Fruit fly (Drosophila melanogaster): ENCODE results near the gene S6k.

Gene S6k

DNA sequence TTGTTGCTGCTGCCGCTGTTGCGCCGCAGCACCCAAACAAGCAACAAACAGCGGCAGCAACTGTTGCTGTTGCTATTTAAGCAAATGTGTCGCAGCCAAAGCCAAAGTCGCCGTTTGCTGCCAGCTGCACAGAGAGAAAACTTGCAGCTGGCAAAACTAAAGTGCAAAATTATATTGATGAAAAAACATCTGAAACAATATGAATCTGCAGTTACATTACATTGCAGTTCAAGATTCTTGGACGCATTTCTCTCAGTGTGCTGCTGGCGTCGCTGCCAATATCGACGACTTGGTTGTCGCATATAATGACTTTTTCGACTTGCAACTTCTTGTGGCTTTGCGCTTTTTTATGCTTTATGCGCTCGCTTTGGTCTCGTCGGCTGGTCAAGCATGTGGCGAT lies 23.5 kb upstream of the S6k start (continued):
- TF ChIP-seq CG31441 (GFP tag; IDR thresholded peaks at IDR 0.05) (no peak), hbn (GFP tag; IDR thresholded peaks at IDR 0.05; ENCODE audit: partially characterized antibody) (no peak), sens-2 (GFP tag; IDR thresholded peaks at IDR 0.05) (peak; percentile 38; the same call in 1 of the 2 replicates), luna (GFP tag; optimal IDR thresholded peaks at IDR 0.05) (no peak), sob (GFP tag; IDR thresholded peaks at IDR 0.05) (no peak), bab2 (GFP tag; optimal IDR thresholded peaks at IDR 0.05) (no peak), Atf3 (GFP tag; optimal IDR thresholded peaks at IDR 0.05) (no peak), TFAM (GFP tag; optimal IDR thresholded peaks at IDR 0.05) (no peak), Nf-YB (GFP tag; optimal IDR thresholded peaks at IDR 0.05) (no peak), cwo (GFP tag; optimal IDR thresholded peaks at IDR 0.05) (no peak), her (GFP tag; optimal IDR thresholded peaks at IDR 0.05) (no peak), CG7271 (tag; optimal IDR thresholded peaks at IDR 0.05) (no peak), tna (GFP tag; IDR thresholded peaks at IDR 0.05; ENCODE audit: partially characterized antibody) (no peak), Usf (GFP tag; optimal IDR thresholded peaks at IDR 0.05) (no peak), Bteb2 (GFP tag; optimal IDR thresholded peaks at IDR 0.05) (no peak), YL-1 (GFP tag; optimal IDR thresholded peaks at IDR 0.05) (no peak), CG4328 (GFP tag; optimal IDR thresholded peaks at IDR 0.05) (no peak), Six4 (GFP tag; optimal IDR thresholded peaks at IDR 0.05) (no peak), CG16815 (GFP tag; optimal IDR thresholded peaks at IDR 0.05) (no peak), CG9817 (tag; optimal IDR thresholded peaks at IDR 0.05) (no peak), lola (GFP tag; optimal IDR thresholded peaks at IDR 0.05) (no peak), ara (GFP tag; IDR thresholded peaks at IDR 0.05) (peak; percentile 43; the same call in 1 of the 2 replicates), fd102C (GFP tag; optimal IDR thresholded peaks at IDR 0.05) (no peak), CG32767 (GFP tag; IDR thresholded peaks at IDR 0.05) (no peak), CG7928 (GFP tag; optimal IDR thresholded peaks at IDR 0.05) (no peak), ranshi (GFP tag; IDR thresholded peaks at IDR 0.05) (no peak), hth (optimal IDR thresholded peaks at IDR 0.05) (no peak), Ada2b (GFP tag; IDR thresholded peaks at IDR 0.05) (no peak), CG15269 (tag; optimal IDR thresholded peaks at IDR 0.05) (no peak), ken (GFP tag; IDR thresholded peaks at IDR 0.05) (peak; percentile 51; the same call in 1 of the 3 replicates), maf-S (GFP tag; optimal IDR thresholded peaks at IDR 0.05) (no peak), Deaf1 (tag; optimal IDR thresholded peaks at IDR 0.05) (no peak), trem (tag; optimal IDR thresholded peaks at IDR 0.05) (no peak), CG7839 (tag; optimal IDR thresholded peaks at IDR 0.05) (peak; percentile 16), mld (GFP tag; IDR thresholded peaks at IDR 0.05; ENCODE audit: partially characterized antibody) (no peak), ind (GFP tag; optimal IDR thresholded peaks at IDR 0.05) (peak; percentile 12), Max (GFP tag; optimal IDR thresholded peaks at IDR 0.05) (no peak), CG11560 (tag; IDR thresholded peaks at IDR 0.05) (no peak), pzg (GFP tag; optimal IDR thresholded peaks at IDR 0.05) (no peak), Chrac-16 (GFP tag; optimal IDR thresholded peaks at IDR 0.05) (no peak), Bdp1 (GFP tag; optimal IDR thresholded peaks at IDR 0.05) (no peak), fru (optimal IDR thresholded peaks at IDR 0.05) (no peak), Scr (GFP tag; IDR thresholded peaks at IDR 0.05; ENCODE audit: partially characterized antibody) (no peak), Gsc (GFP tag; IDR thresholded peaks at IDR 0.05) (no peak), Ets97D (GFP tag; optimal IDR thresholded peaks at IDR 0.05) (no peak), Aef1 (GFP tag; IDR thresholded peaks at IDR 0.05) (no peak), CHES-1-like (GFP tag; optimal IDR thresholded peaks at IDR 0.05) (no peak), Dbx (GFP tag; IDR thresholded peaks at IDR 0.05) (no peak), CG2875 (GFP tag; optimal IDR thresholded peaks at IDR 0.05) (peak; percentile 2), Hmr (GFP tag; optimal IDR thresholded peaks at IDR 0.05) (no peak), zen2 (GFP tag; IDR thresholded peaks at IDR 0.05; ENCODE audit: partially characterized antibody) (no peak), Sox102F (GFP tag; optimal IDR thresholded peaks at IDR 0.05) (peak; percentile 61)

Data from whole organism, embryonic.